Worm (Caenorhabditis elegans) whole organism, L1 larva: ENCODE data around the gene F49C5.7.

Source experiments
- C16A3.4 ChIP-seq: fragments of 150-350 bp; optimal IDR thresholded peaks from 2 replicates; lab custom pipeline; 2014; ENCODE audit warnings: missing biosample characterization, missing genetic modification characterization
- C34B4.2 ChIP-seq: sonication (generic microtip); optimal IDR thresholded peaks from 2 replicates; lab custom pipeline; 2017; ENCODE audit warnings: mild to moderate bottlenecking, missing genetic modification characterization, missing compliant biosample characterization
- F16B12.6 ChIP-seq: fragments of 150-350 bp; optimal IDR thresholded peaks from 2 replicates; lab custom pipeline; 2014; ENCODE audit warnings: missing biosample characterization, missing genetic modification characterization
- aly-2 ChIP-seq: fragments of 150-350 bp; optimal IDR thresholded peaks from 2 replicates; lab custom pipeline; 2014; ENCODE audit warnings: missing biosample characterization, missing genetic modification characterization
- ama-1 ChIP-seq: fragments of 150-350 bp; optimal IDR thresholded peaks from 2 replicates; lab custom pipeline; 2014
- ceh-63 ChIP-seq: fragments of 200-800 bp; sonication (Bioruptor generic); optimal IDR thresholded peaks from 2 replicates; lab custom pipeline; 2018; ENCODE audit warnings: mild to moderate bottlenecking, missing genetic modification characterization, missing compliant biosample characterization
- ceh-90 ChIP-seq: sonication (generic microtip); optimal IDR thresholded peaks from 2 replicates; lab custom pipeline; 2016; ENCODE audit warnings: missing genetic modification characterization, missing compliant biosample characterization
- ces-1 ChIP-seq: fragments of 150-350 bp; optimal IDR thresholded peaks from 2 replicates; lab custom pipeline; 2014; ENCODE audit warnings: missing biosample characterization, missing genetic modification reagents, missing genetic modification characterization
- dsc-1 ChIP-seq: sonication (generic microtip); optimal IDR thresholded peaks from 2 replicates; lab custom pipeline; 2016; ENCODE audit warnings: mild to moderate bottlenecking, missing genetic modification characterization, missing compliant biosample characterization
- efl-1 ChIP-seq, 4 experiments: fragments of 150-350 bp; optimal IDR thresholded peaks in 3 of 4; peaks in 1 of 4; 1 replicate in 1 of 4; 2 replicates in 3 of 4; lab custom pipeline; 2014; ENCODE audit warnings: missing biosample characterization in 2 of 4, missing genetic modification characterization in 2 of 4, missing genetic modification reagents in 2 of 4
- egl-13 ChIP-seq: sonication (generic microtip); optimal IDR thresholded peaks from 2 replicates; lab custom pipeline; 2016; ENCODE audit warnings: missing genotype, missing genetic modification reagents, missing genetic modification characterization, missing compliant biosample characterization
- elt-2 ChIP-seq: sonication (generic microtip); optimal IDR thresholded peaks from 2 replicates; lab custom pipeline; 2016; ENCODE audit warnings: missing genetic modification characterization, mild to moderate bottlenecking, inconsistent platforms, missing compliant biosample characterization, missing genetic modification reagents
- ets-5 ChIP-seq: fragments of 200-800 bp; sonication (Bioruptor generic); IDR thresholded peaks from 2 replicates; pipeline ENCODE4 v1.3.6; 2022; ENCODE audit warnings: missing genetic modification characterization, missing compliant biosample characterization
- fkh-10 ChIP-seq: sonication (generic microtip); optimal IDR thresholded peaks from 2 replicates; lab custom pipeline; 2017; ENCODE audit warnings: missing biosample characterization, missing genetic modification reagents, missing genetic modification characterization
- fkh-4 ChIP-seq: sonication (generic microtip); optimal IDR thresholded peaks from 2 replicates; lab custom pipeline; 2016; ENCODE audit warnings: missing compliant biosample characterization, missing genetic modification characterization, borderline replicate concordance
- irx-1 ChIP-seq: sonication (generic microtip); optimal IDR thresholded peaks from 2 replicates; lab custom pipeline; 2016; ENCODE audit warnings: missing genetic modification characterization, missing compliant biosample characterization
- jun-1 ChIP-seq: fragments of 150-350 bp; optimal IDR thresholded peaks from 2 replicates; lab custom pipeline; 2014; ENCODE audit warnings: missing biosample characterization, missing genetic modification reagents, missing genetic modification characterization
- lin-15B ChIP-seq: fragments of 150-350 bp; sonication (generic microtip); optimal IDR thresholded peaks from 3 replicates; lab custom pipeline; 2014; ENCODE audit warnings: missing biosample characterization, missing genetic modification characterization
- lin-35 ChIP-seq, 2 experiments: fragments of 150-350 bp; optimal IDR thresholded peaks; 2 replicates each; lab custom pipeline; 2014; ENCODE audit warnings: missing biosample characterization in 2 of 2, missing genetic modification characterization in 2 of 2, missing genetic modification reagents in 2 of 2
- mdl-1 ChIP-seq, 2 experiments: fragments of 150-350 bp; optimal IDR thresholded peaks; 2 replicates each; lab custom pipeline; 2014 to 2017; ENCODE audit warnings: missing biosample characterization in 2 of 2, missing genetic modification characterization in 2 of 2, inconsistent platforms in 1 of 2
- mef-2 ChIP-seq: fragments of 150-350 bp; optimal IDR thresholded peaks from 2 replicates; lab custom pipeline; 2014; ENCODE audit warnings: missing biosample characterization, missing genetic modification characterization
- mep-1 ChIP-seq: fragments of 150-350 bp; optimal IDR thresholded peaks from 2 replicates; lab custom pipeline; 2014; ENCODE audit warnings: missing biosample characterization, missing genetic modification characterization
- nhr-12 ChIP-seq: sonication (generic microtip); optimal IDR thresholded peaks from 2 replicates; lab custom pipeline; 2017; ENCODE audit warnings: missing biosample characterization, missing genetic modification characterization
- nhr-19 ChIP-seq: fragments of 200-800 bp; sonication (Bioruptor generic); conservative IDR thresholded peaks from 2 replicates; pipeline ENCODE4 v1.3.6; 2022; ENCODE audit warnings: missing genetic modification characterization, missing compliant biosample characterization
- nhr-20 ChIP-seq: sonication (generic microtip); optimal IDR thresholded peaks from 2 replicates; lab custom pipeline; 2016; ENCODE audit warnings: mild to moderate bottlenecking, missing genetic modification characterization, missing compliant biosample characterization
- nhr-47 ChIP-seq: sonication (generic microtip); optimal IDR thresholded peaks from 2 replicates; lab custom pipeline; 2016; ENCODE audit warnings: mild to moderate bottlenecking, missing genetic modification characterization, moderate library complexity, missing compliant biosample characterization
- nhr-71 ChIP-seq: sonication (generic microtip); optimal IDR thresholded peaks from 2 replicates; lab custom pipeline; 2016; ENCODE audit warnings: mild to moderate bottlenecking, missing genetic modification characterization, moderate library complexity, missing compliant biosample characterization
- nhr-76 ChIP-seq: sonication (generic microtip); optimal IDR thresholded peaks from 2 replicates; lab custom pipeline; 2017; ENCODE audit warnings: missing biosample characterization, missing genetic modification characterization
- nhr-77 ChIP-seq: fragments of 150-350 bp; optimal IDR thresholded peaks from 2 replicates; lab custom pipeline; 2014; ENCODE audit warnings: missing biosample characterization, missing genetic modification characterization
- nhr-84 ChIP-seq: sonication (generic microtip); optimal IDR thresholded peaks from 2 replicates; lab custom pipeline; 2017; ENCODE audit warnings: missing biosample characterization, missing genetic modification characterization
- nhr-90 ChIP-seq: sonication (generic microtip); optimal IDR thresholded peaks from 2 replicates; lab custom pipeline; 2016; ENCODE audit warnings: mild to moderate bottlenecking, missing genetic modification characterization, missing compliant biosample characterization; ENCODE audit not compliant: poor library complexity
- pag-3 ChIP-seq: sonication (generic microtip); optimal IDR thresholded peaks from 2 replicates; lab custom pipeline; 2017; ENCODE audit warnings: missing genetic modification characterization, mild to moderate bottlenecking, missing compliant biosample characterization, antibody characterized with exemption, borderline replicate concordance; ENCODE audit not compliant: insufficient read depth
- pax-3 ChIP-seq: fragments of 200-800 bp; sonication (Bioruptor generic); optimal IDR thresholded peaks from 2 replicates; lab custom pipeline; 2018; ENCODE audit warnings: mild to moderate bottlenecking, missing genetic modification characterization, moderate library complexity, missing compliant biosample characterization
- rnt-1 ChIP-seq: sonication (generic microtip); optimal IDR thresholded peaks from 2 replicates; lab custom pipeline; 2016; ENCODE audit warnings: mild to moderate bottlenecking, missing genetic modification characterization, moderate library complexity, missing compliant biosample characterization
- snu-23 ChIP-seq: sonication (generic microtip); optimal IDR thresholded peaks from 2 replicates; lab custom pipeline; 2016; ENCODE audit warnings: missing genetic modification characterization, missing compliant biosample characterization
- tlp-1 ChIP-seq: fragments of 150-350 bp; optimal IDR thresholded peaks from 2 replicates; lab custom pipeline; 2014; ENCODE audit warnings: missing biosample characterization, missing genetic modification characterization
- unc-130 ChIP-seq: fragments of 150-350 bp; optimal IDR thresholded peaks from 2 replicates; lab custom pipeline; 2017; ENCODE audit warnings: missing biosample characterization, missing genetic modification characterization, inconsistent platforms
- unc-62 ChIP-seq: fragments of 150-350 bp; optimal IDR thresholded peaks from 2 replicates; lab custom pipeline; 2014; ENCODE audit warnings: missing biosample characterization, missing genetic modification reagents, missing genetic modification characterization
- unc-98 ChIP-seq: fragments of 200-800 bp; sonication (Bioruptor generic); IDR thresholded peaks from 2 replicates; pipeline ENCODE4 v1.3.6; 2022; ENCODE audit warnings: missing genetic modification characterization, missing compliant biosample characterization
- xbp-1 ChIP-seq: sonication (generic microtip); optimal IDR thresholded peaks from 2 replicates; lab custom pipeline; 2016; ENCODE audit warnings: missing genetic modification characterization, missing compliant biosample characterization
- ztf-4 ChIP-seq: fragments of 150-350 bp; optimal IDR thresholded peaks from 2 replicates; lab custom pipeline; 2014; ENCODE audit warnings: missing biosample characterization, missing genetic modification characterization

The F49C5.7 gene

ce11 chrII:12541670-12542080 lies 24.3 kb upstream of the F49C5.7 start:
- TF ChIP-seq nhr-71 (tag; lab: Kevin White, UChicago) (peak; percentile 31), efl-1 (optimal IDR thresholded peaks at IDR 0.05; lab: Kevin White, UChicago) (peak in 1 of 2 experiments; percentile 2), efl-1 (GFP tag; optimal IDR thresholded peaks at IDR 0.05 in 1 of 2; lab: Kevin White, UChicago) (peak in 1 of 2 experiments; percentile 82), lin-35 (GFP tag; optimal IDR thresholded peaks at IDR 0.05; lab: Kevin White, UChicago) (peak in 1 of 2 experiments; percentile 31), nhr-19 (0 out of 2 replicates have a peak, but pooled peaks have one; percentile 11), C16A3.4 (tag; lab: Kevin White, UChicago) (peak; percentile 7), elt-2 (peak; percentile 24), nhr-90 (peak; percentile 68), nhr-47 (tag; lab: Kevin White, UChicago) (peak; percentile 15), snu-23 (GFP tag; lab: Kevin White, UChicago) (peak; percentile 18)

ce11 chrII:12542594-12542997 lies 23.4 kb upstream of the F49C5.7 start:
- TF ChIP-seq elt-2 (peak; percentile 56), dsc-1 (tag; lab: Kevin White, UChicago) (no peak)

- no peak for TF ChIP-seq dsc-1 (tag; lab: Kevin White, UChicago)
- TF ChIP-seq ets-5 (GFP tag; lab: Robert Waterston, UW), result no peak
- TF ChIP-seq jun-1, result no peak
- no peak for TF ChIP-seq mdl-1 (tag; optimal IDR thresholded peaks at IDR 0.05; lab: Kevin White, UChicago)
- TF ChIP-seq nhr-77 (tag; lab: Kevin White, UChicago), result no peak
- TF ChIP-seq pag-3, result no peak
- TF ChIP-seq pax-3 (tag; lab: Kevin White, UChicago), result no peak
- no peak for TF ChIP-seq nhr-84 (tag; lab: Kevin White, UChicago)
- no peak for TF ChIP-seq lin-15B (tag; lab: Kevin White, UChicago)
- TF ChIP-seq efl-1 (optimal IDR thresholded peaks at IDR 0.05; lab: Kevin White, UChicago), result no peak
- no peak for TF ChIP-seq efl-1 (GFP tag; optimal IDR thresholded peaks at IDR 0.05 in 1 of 2; lab: Kevin White, UChicago)
- TF ChIP-seq mep-1, result no peak
- no peak for TF ChIP-seq unc-130
- no peak for TF ChIP-seq fkh-10 (GFP tag; lab: Kevin White, UChicago)
- TF ChIP-seq nhr-71 (tag; lab: Kevin White, UChicago), result no peak
- TF ChIP-seq C16A3.4 (tag; lab: Kevin White, UChicago), result no peak
- TF ChIP-seq aly-2 (tag; lab: Kevin White, UChicago), result no peak
- no peak for TF ChIP-seq tlp-1 (tag; lab: Kevin White, UChicago)
- TF ChIP-seq mef-2, result no peak
These were observed 21.4 kb upstream of the F49C5.7 start, which contains the start of gene F49C5.9 for ce11 chrII:12544533-12544932. F49C5.9 (minus strand) TSS chrII:12544633.

ce11 chrII:12546413-12546812 lies 19.5 kb upstream of the F49C5.7 start, which contains the start of the genes F49C5.5 and F49C5.10:
F49C5.5 (minus strand) TSS chrII:12546513.
F49C5.10 (plus strand) TSS chrII:12546756.
- TF ChIP-seq ztf-4 (tag; lab: Kevin White, UChicago), result no peak
- TF ChIP-seq unc-62, result no peak
- TF ChIP-seq fkh-4 (tag; lab: Kevin White, UChicago), result no peak
- TF ChIP-seq C34B4.2 (tag; lab: Kevin White, UChicago), result no peak
- TF ChIP-seq unc-130, result no peak
- TF ChIP-seq unc-98 (GFP tag; lab: Robert Waterston, UW), result no peak
- TF ChIP-seq ceh-63 (GFP tag; lab: Kevin White, UChicago), result no peak
- no peak for TF ChIP-seq egl-13 (tag; lab: Kevin White, UChicago)
- TF ChIP-seq ceh-90 (tag; lab: Kevin White, UChicago), result no peak
- no peak for TF ChIP-seq nhr-20 (tag; lab: Kevin White, UChicago)
- no peak for TF ChIP-seq snu-23 (GFP tag; lab: Kevin White, UChicago)
- TF ChIP-seq nhr-76, result no peak

ce11 chrII:12547547-12547946 lies 18.4 kb upstream of the F49C5.7 start, which contains the start of gene F49C5.16:
F49C5.16 (plus strand) TSS chrII:12547847.
- TF ChIP-seq nhr-19 (no peak), ama-1 (lab: Kevin White, UChicago) (no peak), nhr-77 (tag; lab: Kevin White, UChicago) (no peak), lin-15B (tag; lab: Kevin White, UChicago) (no peak), xbp-1 (tag; lab: Kevin White, UChicago) (no peak), ces-1 (GFP tag; lab: Kevin White, UChicago) (no peak), rnt-1 (no peak), C16A3.4 (tag; lab: Kevin White, UChicago) (no peak), irx-1 (tag; lab: Kevin White, UChicago) (no peak), nhr-12 (tag; lab: Kevin White, UChicago) (no peak), nhr-84 (tag; lab: Kevin White, UChicago) (no peak), F16B12.6 (tag; lab: Kevin White, UChicago) (no peak)
